Worm (Caenorhabditis elegans) whole organism, midembryonic: ENCODE measurements around the gene ari-1.4.

Experiments
- T22C8.4 ChIP-seq: fragments of 200-800 bp; sonication (Bioruptor generic); IDR thresholded peaks from 2 replicates; pipeline ENCODE4 v1.3.6; 2022; ENCODE audit warnings: missing genetic modification characterization, missing compliant biosample characterization
- cog-1 ChIP-seq: sonication (generic microtip); optimal IDR thresholded peaks from 2 replicates; lab custom pipeline; 2016; ENCODE audit warnings: missing genetic modification characterization, missing compliant biosample characterization
- flt-1 ChIP-seq: fragments of 200-800 bp; sonication (Bioruptor generic); IDR thresholded peaks from 2 replicates; pipeline ENCODE4 v1.3.6; 2022; ENCODE audit warnings: missing genetic modification characterization, missing compliant biosample characterization
- ref-1 ChIP-seq: fragments of 200-800 bp; sonication (Bioruptor generic); conservative IDR thresholded peaks from 2 replicates; pipeline ENCODE4 v1.3.6; 2022; ENCODE audit warnings: missing genetic modification reagents, missing genetic modification characterization, missing compliant biosample characterization
- ztf-23 ChIP-seq: fragments of 200-800 bp; sonication (Bioruptor generic); IDR thresholded peaks from 2 replicates; pipeline ENCODE4 v1.3.6; 2022; ENCODE audit warnings: missing genetic modification reagents, missing genetic modification characterization, missing compliant biosample characterization

ce11 chrIV:15497263-15497662, 31.1 kb downstream of the ari-1.4 start, which contains the start of gene acr-24:
- TF ChIP-seq flt-1 (GFP tag; lab: Robert Waterston, UW): no peak
- TF ChIP-seq T22C8.4 (GFP tag; lab: Robert Waterston, UW): no peak
- no peak for TF ChIP-seq ztf-23
- TF ChIP-seq cog-1 (tag; lab: Kevin White, UChicago): no peak
- TF ChIP-seq ref-1 (GFP tag; lab: Robert Waterston, UW): no peak
